Fruit fly (Drosophila melanogaster) whole organism, wandering third instar larva: ENCODE results near the gene CG43219.

ENCODE experiments used
- Sp1 ChIP-seq: fragments of 200-800 bp; sonication (Bioruptor generic); optimal IDR thresholded peaks from 3 replicates; lab custom pipeline; 2019; ENCODE audit warnings: missing biosample characterization, mild to moderate bottlenecking, missing genetic modification characterization, moderate library complexity
- pan ChIP-seq: fragments of >200 bp; optimal IDR thresholded peaks from 2 replicates; lab custom pipeline; 2017

DNA sequence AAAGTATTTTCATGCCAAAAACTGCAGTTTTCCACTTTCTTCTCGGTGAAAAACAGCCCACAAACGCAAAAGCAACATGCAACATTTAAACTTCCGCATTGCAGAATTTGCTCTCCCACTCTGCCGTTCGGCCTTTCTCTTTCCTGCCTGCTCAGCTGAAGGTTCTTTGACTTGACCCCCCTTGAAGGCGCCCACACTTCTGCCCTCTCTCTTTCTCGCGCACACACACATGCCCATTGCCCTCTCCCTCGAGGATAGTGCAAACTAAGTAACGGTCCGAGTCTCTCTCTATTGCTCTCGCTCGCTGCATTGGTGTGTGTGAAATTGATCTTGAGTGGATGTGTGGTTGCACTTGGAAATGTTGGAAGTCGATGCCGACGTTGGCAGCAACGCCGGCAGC lies 5.4 kb downstream of the CG43219 start:
- TF ChIP-seq Sp1 (GFP tag; lab: Kevin White, UChicago) = no peak
- TF ChIP-seq pan (lab: Kevin White, UChicago) = no peak
